Fruit fly (Drosophila melanogaster) whole organism, embryonic: Measurements from ENCODE around the gene CG12728.
A peak's percentile ranks its signal among the peaks of the same experiment; 100 is the strongest.

ENCODE experiments used
- Awh ChIP-seq: fragments of 200-800 bp; sonication (Bioruptor generic); IDR thresholded peaks from 2 replicates; pipeline ENCODE4, ENCODE4 v1.3.6; 2022; ENCODE audit warnings: missing biosample characterization, missing genetic modification characterization
- Bgb ChIP-seq: fragments of 200-800 bp; sonication (Bioruptor generic); IDR thresholded peaks from 2 replicates; pipeline ENCODE4 v1.3.6; 2022; ENCODE audit warnings: missing biosample characterization, missing genetic modification characterization; ENCODE audit not compliant: partially characterized antibody
- CG11504 ChIP-seq: fragments of 200-800 bp; sonication (Bioruptor generic); optimal IDR thresholded peaks from 3 replicates; lab custom pipeline; 2019; ENCODE audit warnings: missing biosample characterization, mild to moderate bottlenecking, missing genetic modification characterization, moderate library complexity
- CG12236 ChIP-seq: fragments of 200-800 bp; sonication (Bioruptor generic); optimal IDR thresholded peaks from 2 replicates; lab custom pipeline; 2016; ENCODE audit warnings: missing biosample characterization, missing genetic modification characterization
- CG1233 ChIP-seq: fragments of 200-800 bp; sonication (Bioruptor generic); optimal IDR thresholded peaks from 4 replicates; lab custom pipeline; 2018; ENCODE audit warnings: missing biosample characterization, mild to moderate bottlenecking, missing genetic modification characterization
- CG14014 ChIP-seq: fragments of 200-800 bp; sonication (Bioruptor generic); IDR thresholded peaks from 2 replicates; pipeline ENCODE4 v1.3.6; 2022; ENCODE audit warnings: missing biosample characterization, missing genetic modification characterization
- CG14710 ChIP-seq: fragments of 200-800 bp; sonication (Bioruptor generic); optimal IDR thresholded peaks from 3 replicates; lab custom pipeline; 2019; ENCODE audit warnings: missing biosample characterization, mild to moderate bottlenecking, missing genetic modification characterization, moderate library complexity
- CG15269 ChIP-seq: fragments of 200-800 bp; sonication (Bioruptor generic); optimal IDR thresholded peaks from 2 replicates; lab custom pipeline; 2018; ENCODE audit warnings: missing biosample characterization, mild to moderate bottlenecking, missing genetic modification characterization, moderate library complexity
- CG15479 ChIP-seq: fragments of 200-800 bp; sonication (Bioruptor generic); optimal IDR thresholded peaks from 3 replicates; lab custom pipeline; 2019; ENCODE audit warnings: missing biosample characterization, mild to moderate bottlenecking, missing genetic modification characterization, moderate library complexity
- CG17361 ChIP-seq: fragments of 200-800 bp; sonication (Bioruptor generic); IDR thresholded peaks from 3 replicates; pipeline ENCODE4 v1.3.6; 2022; ENCODE audit warnings: missing biosample characterization, missing genetic modification characterization
- CG18476 ChIP-seq: fragments of 200-800 bp; sonication (Bioruptor generic); optimal IDR thresholded peaks from 2 replicates; lab custom pipeline; 2016; ENCODE audit warnings: missing biosample characterization, mild to moderate bottlenecking, missing genetic modification characterization
- CG3838 ChIP-seq: fragments of 200-800 bp; sonication (Bioruptor generic); optimal IDR thresholded peaks from 3 replicates; lab custom pipeline; 2016; ENCODE audit warnings: missing biosample characterization, missing genetic modification characterization
- CG7963 ChIP-seq: fragments of 200-800 bp; sonication (Bioruptor generic); IDR thresholded peaks from 3 replicates; pipeline ENCODE4 v1.3.6; 2022; ENCODE audit warnings: missing biosample characterization, missing genetic modification characterization; ENCODE audit not compliant: partially characterized antibody
- CG7987 ChIP-seq: fragments of 200-800 bp; sonication (Bioruptor generic); optimal IDR thresholded peaks from 2 replicates; lab custom pipeline; 2018; ENCODE audit warnings: missing biosample characterization, mild to moderate bottlenecking, missing genetic modification characterization, moderate library complexity
- CG8924 ChIP-seq: fragments of 200-800 bp; optimal IDR thresholded peaks from 3 replicates; lab custom pipeline; 2019; ENCODE audit warnings: missing biosample characterization, mild to moderate bottlenecking, missing genetic modification characterization, moderate library complexity
- CG9437 ChIP-seq: fragments of 200-800 bp; sonication (Bioruptor generic); optimal IDR thresholded peaks from 2 replicates; lab custom pipeline; 2018; ENCODE audit warnings: missing biosample characterization, mild to moderate bottlenecking, missing genetic modification characterization
- CTCF ChIP-seq: fragments of 200-800 bp; sonication (Bioruptor generic); optimal IDR thresholded peaks from 2 replicates; lab custom pipeline; 2017; ENCODE audit warnings: missing biosample characterization, mild to moderate bottlenecking, missing genetic modification characterization, moderate library complexity
- CoRest ChIP-seq: fragments of 200-800 bp; sonication (Bioruptor generic); optimal IDR thresholded peaks from 3 replicates; lab custom pipeline; 2018; ENCODE audit warnings: missing biosample characterization, mild to moderate bottlenecking, missing genetic modification characterization, moderate library complexity
- Dp ChIP-seq: fragments of 200-800 bp; sonication (Bioruptor generic); optimal IDR thresholded peaks from 2 replicates; lab custom pipeline; 2018; ENCODE audit warnings: missing biosample characterization, mild to moderate bottlenecking, missing genetic modification characterization, moderate library complexity
- Ets97D ChIP-seq: fragments of 200-800 bp; sonication (Bioruptor generic); optimal IDR thresholded peaks from 3 replicates; lab custom pipeline; 2016; ENCODE audit warnings: missing biosample characterization, missing genetic modification characterization
- Hey ChIP-seq: fragments of 200-800 bp; sonication (Bioruptor generic); optimal IDR thresholded peaks from 3 replicates; lab custom pipeline; 2018; ENCODE audit warnings: missing biosample characterization, mild to moderate bottlenecking, missing genetic modification characterization
- Hmr ChIP-seq: fragments of 200-800 bp; sonication (Bioruptor generic); optimal IDR thresholded peaks from 3 replicates; lab custom pipeline; 2017; ENCODE audit warnings: mild to moderate bottlenecking, missing biosample characterization, missing genetic modification reagents, missing genetic modification characterization
- Jarid2 ChIP-seq: fragments of 200-800 bp; sonication (Bioruptor generic); optimal IDR thresholded peaks from 3 replicates; lab custom pipeline; 2017; ENCODE audit warnings: mild to moderate bottlenecking, missing biosample characterization, missing genetic modification reagents, missing genetic modification characterization
- Max ChIP-seq: fragments of 200-800 bp; sonication (Bioruptor generic); optimal IDR thresholded peaks from 2 replicates; lab custom pipeline; 2016; ENCODE audit warnings: missing biosample characterization, mild to moderate bottlenecking, missing genetic modification characterization
- Nf-YC ChIP-seq: fragments of 200-800 bp; optimal IDR thresholded peaks from 3 replicates; lab custom pipeline; 2019; ENCODE audit warnings: missing biosample characterization, mild to moderate bottlenecking, missing genetic modification characterization, moderate library complexity
- NfI ChIP-seq: fragments of 200-800 bp; sonication (Bioruptor generic); optimal IDR thresholded peaks from 3 replicates; lab custom pipeline; 2018; ENCODE audit warnings: missing biosample characterization, mild to moderate bottlenecking, missing genetic modification characterization, moderate library complexity
- Pdp1 ChIP-seq, 2 experiments: fragments of 200-800 bp; sonication (Bioruptor generic); optimal IDR thresholded peaks; 3 replicates each; lab custom pipeline; 2016; ENCODE audit warnings: missing biosample characterization in 2 of 2, missing genetic modification characterization in 2 of 2, mild to moderate bottlenecking in 1 of 2, moderate library complexity in 1 of 2
- Ptx1 ChIP-seq: fragments of 200-800 bp; sonication (Bioruptor generic); IDR thresholded peaks from 2 replicates; pipeline ENCODE4 v1.3.6; 2022; ENCODE audit warnings: missing biosample characterization, missing genetic modification characterization
- Sin3A ChIP-seq: fragments of >200 bp; optimal IDR thresholded peaks from 2 replicates; lab custom pipeline; 2018
- Stat92E ChIP-seq, 3 experiments: fragments of >200 bp in 2 of 3; fragments of 200-800 bp in 1 of 3; sonication (Bioruptor generic) in 1 of 3; optimal IDR thresholded peaks; 2 replicates each; lab custom pipeline; 2017 to 2019; ENCODE audit warnings: missing biosample characterization in 3 of 3, missing genetic modification characterization in 3 of 3, mild to moderate bottlenecking in 1 of 3, moderate library complexity in 1 of 3
- bbx ChIP-seq: fragments of 200-800 bp; sonication (Bioruptor generic); IDR thresholded peaks from 2 replicates; pipeline ENCODE4 v1.3.6; 2022; ENCODE audit warnings: missing biosample characterization, missing genetic modification characterization; ENCODE audit not compliant: partially characterized antibody
- chm ChIP-seq: fragments of 200-800 bp; sonication (Bioruptor generic); IDR thresholded peaks from 2 replicates; pipeline ENCODE4 v1.3.6; 2022; ENCODE audit warnings: missing biosample characterization, missing genetic modification characterization
- chn ChIP-seq: fragments of 200-800 bp; sonication (Bioruptor generic); optimal IDR thresholded peaks from 2 replicates; lab custom pipeline; 2016; ENCODE audit warnings: missing biosample characterization, missing genetic modification characterization
- crp ChIP-seq, 2 experiments: fragments of 200-800 bp; sonication (Bioruptor generic); optimal IDR thresholded peaks; 2 replicates in 1 of 2; 3 replicates in 1 of 2; lab custom pipeline; 2017; ENCODE audit warnings: missing biosample characterization in 2 of 2, missing genetic modification characterization in 2 of 2, mild to moderate bottlenecking in 1 of 2, moderate library complexity in 1 of 2
- ewg ChIP-seq: fragments of 200-800 bp; sonication (Bioruptor generic); optimal IDR thresholded peaks from 3 replicates; lab custom pipeline; 2017; ENCODE audit warnings: mild to moderate bottlenecking, missing biosample characterization, missing genetic modification reagents, missing genetic modification characterization
- grau ChIP-seq: fragments of 200-800 bp; optimal IDR thresholded peaks from 3 replicates; lab custom pipeline; 2019; ENCODE audit warnings: missing biosample characterization, mild to moderate bottlenecking, missing genetic modification characterization, moderate library complexity
- ind ChIP-seq: fragments of 200-800 bp; sonication (Bioruptor generic); optimal IDR thresholded peaks from 3 replicates; lab custom pipeline; 2016; ENCODE audit warnings: missing biosample characterization, missing genetic modification characterization
- kni ChIP-seq: fragments of 200-800 bp; sonication (Bioruptor generic); optimal IDR thresholded peaks from 3 replicates; lab custom pipeline; 2017; ENCODE audit warnings: mild to moderate bottlenecking, missing biosample characterization, missing genetic modification reagents, missing genetic modification characterization
- lab ChIP-seq: fragments of 200-800 bp; sonication (Bioruptor generic); optimal IDR thresholded peaks from 3 replicates; lab custom pipeline; 2017; ENCODE audit warnings: missing biosample characterization, missing genetic modification characterization, mild to moderate bottlenecking, moderate library complexity, missing genetic modification reagents
- nom ChIP-seq: fragments of 200-800 bp; sonication (Bioruptor generic); optimal IDR thresholded peaks from 2 replicates; lab custom pipeline; 2017; ENCODE audit warnings: missing biosample characterization, missing genetic modification characterization, mild to moderate bottlenecking, moderate library complexity, missing genetic modification reagents
- pita ChIP-seq: fragments of 200-800 bp; sonication (Bioruptor generic); optimal IDR thresholded peaks from 2 replicates; lab custom pipeline; 2017; ENCODE audit warnings: missing biosample characterization, mild to moderate bottlenecking, missing genetic modification characterization
- rib ChIP-seq: fragments of 200-800 bp; sonication (Bioruptor generic); IDR thresholded peaks from 2 replicates; pipeline ENCODE4 v1.3.6; 2022; ENCODE audit warnings: missing biosample characterization, missing genetic modification characterization
- sd ChIP-seq: fragments of 200-800 bp; sonication (Bioruptor generic); optimal IDR thresholded peaks from 3 replicates; lab custom pipeline; 2018; ENCODE audit warnings: missing biosample characterization, mild to moderate bottlenecking, missing genetic modification characterization, moderate library complexity
- sens ChIP-seq: fragments of 200-800 bp; sonication (Bioruptor generic); peaks from one replicate; lab custom pipeline; 2016; ENCODE audit warnings: missing biosample characterization, missing genetic modification characterization
- stc ChIP-seq: fragments of 200-800 bp; sonication (Bioruptor generic); IDR thresholded peaks from 2 replicates; pipeline ENCODE4 v1.3.6; 2022; ENCODE audit warnings: missing biosample characterization, missing genetic modification characterization
- unpg ChIP-seq: fragments of 200-800 bp; sonication (Bioruptor generic); optimal IDR thresholded peaks from 3 replicates; lab custom pipeline; 2018; ENCODE audit warnings: missing biosample characterization, mild to moderate bottlenecking, missing genetic modification characterization, moderate library complexity
- vvl ChIP-seq: fragments of 200-800 bp; sonication (Bioruptor generic); IDR thresholded peaks from 2 replicates; pipeline ENCODE4 v1.3.6; 2022; ENCODE audit warnings: missing biosample characterization, missing genetic modification characterization
- z ChIP-seq: fragments of 200-800 bp; sonication (Bioruptor generic); IDR thresholded peaks from 3 replicates; pipeline ENCODE4 v1.3.6; 2022; ENCODE audit warnings: missing biosample characterization, missing genetic modification characterization

CG12728 gene

dm6 chrX:5916494-5917309 is 25.7 kb upstream of the CG12728 start, which contains the start of the genes Shmt and CG3726:
Gene Shmt, minus strand, starts transcription at chrX:5916797.
Gene CG3726, plus strand, starts transcription at chrX:5917097.
- peak; percentile 42 for TF ChIP-seq lab (GFP tag; lab: Kevin White, UChicago)
- TF ChIP-seq Nf-YC (tag; lab: Kevin White, UChicago): peak; percentile 3
- peak; percentile 19; the same call in 1 of the 2 replicates for TF ChIP-seq bbx
- no peak for TF ChIP-seq Hey (tag; lab: Kevin White, UChicago)
- TF ChIP-seq Bgb (GFP tag; lab: Robert Waterston, UW): peak; percentile 34; the same call in 1 of the 2 replicates
- TF ChIP-seq CG12236 (GFP tag; lab: Kevin White, UChicago): peak; percentile 26
- no peak for TF ChIP-seq sens (GFP tag; lab: Kevin White, UChicago)
- TF ChIP-seq CG15269: peak; percentile 8
- TF ChIP-seq Max: no peak
- TF ChIP-seq CG1233: peak; percentile 20
- TF ChIP-seq CG18476 (GFP tag; lab: Kevin White, UChicago): no peak
- no peak for TF ChIP-seq CG15479 (GFP tag; lab: Kevin White, UChicago)
- peak; percentile 4 for TF ChIP-seq Sin3A
- TF ChIP-seq unpg: peak; percentile 9
- TF ChIP-seq rib: no peak
- TF ChIP-seq kni (GFP tag; lab: Kevin White, UChicago): no peak
- TF ChIP-seq Hmr (GFP tag; lab: Kevin White, UChicago): peak; percentile 24
- no peak for TF ChIP-seq Awh
- peak; percentile 87 for TF ChIP-seq Jarid2 (GFP tag; lab: Kevin White, UChicago)
- no peak for TF ChIP-seq Ptx1 (GFP tag; lab: Robert Waterston, UW)
- no peak for TF ChIP-seq CG17361 (GFP tag; lab: Robert Waterston, UW)
- TF ChIP-seq chm (GFP tag; lab: Robert Waterston, UW): peak; percentile 42; the same call in 1 of the 2 replicates
- no peak for TF ChIP-seq stc (GFP tag; lab: Robert Waterston, UW)
- TF ChIP-seq Dp: peak; percentile 75
- peak; percentile 16 for TF ChIP-seq pita (GFP tag; lab: Kevin White, UChicago)
- TF ChIP-seq chn (GFP tag; lab: Kevin White, UChicago): no peak
- TF ChIP-seq ind (GFP tag; lab: Kevin White, UChicago): no peak
- TF ChIP-seq CG14014: no peak
- TF ChIP-seq sd (tag; lab: Kevin White, UChicago): peak; percentile 23
- peak; percentile 58 for TF ChIP-seq CTCF
- peak; percentile 57 for TF ChIP-seq nom (GFP tag; lab: Kevin White, UChicago)
- TF ChIP-seq Stat92E (GFP tag; optimal IDR thresholded peaks at IDR 0.05; lab: Kevin White, UChicago): peak in 1 of 3 experiments; percentile 36
- TF ChIP-seq CG7987 (GFP tag; lab: Kevin White, UChicago): peak; percentile 9
- no peak for TF ChIP-seq CG3838 (GFP tag; lab: Kevin White, UChicago)
- no peak for TF ChIP-seq Ets97D
- 0 out of 2 replicates have a peak, but pooled peaks have one; percentile 33 for TF ChIP-seq vvl
- no peak for TF ChIP-seq CG7963
- peak; percentile 11 for TF ChIP-seq grau
- TF ChIP-seq z (GFP tag; lab: Robert Waterston, UW): peak; percentile 68; the same call in 1 of the 3 replicates
- TF ChIP-seq CG14710 (tag; lab: Kevin White, UChicago): no peak
- TF ChIP-seq CG8924 (tag; lab: Kevin White, UChicago): peak; percentile 9
- TF ChIP-seq Pdp1 (GFP tag; optimal IDR thresholded peaks at IDR 0.05; lab: Kevin White, UChicago): peak in 1 of 2 experiments; percentile 13
- peak; percentile 4 for TF ChIP-seq CoRest (tag; lab: Kevin White, UChicago)
- TF ChIP-seq crp (GFP tag; optimal IDR thresholded peaks at IDR 0.05; lab: Kevin White, UChicago): peak; percentile 5 to 90
- TF ChIP-seq ewg: no peak
- TF ChIP-seq CG11504 (tag; lab: Kevin White, UChicago): peak; percentile 100
- no peak for TF ChIP-seq NfI (GFP tag; lab: Kevin White, UChicago)
- TF ChIP-seq CG9437 (GFP tag; lab: Kevin White, UChicago): peak; percentile 81
